Worm (Caenorhabditis elegans): Measurements from ENCODE around the gene srw-17.
"Not testable (repeated sequence)": the region's sequence is repeated elsewhere in the genome, so short reads cannot be mapped to it uniquely, and the experiment has no call there.

srw-17 gene

DNA sequence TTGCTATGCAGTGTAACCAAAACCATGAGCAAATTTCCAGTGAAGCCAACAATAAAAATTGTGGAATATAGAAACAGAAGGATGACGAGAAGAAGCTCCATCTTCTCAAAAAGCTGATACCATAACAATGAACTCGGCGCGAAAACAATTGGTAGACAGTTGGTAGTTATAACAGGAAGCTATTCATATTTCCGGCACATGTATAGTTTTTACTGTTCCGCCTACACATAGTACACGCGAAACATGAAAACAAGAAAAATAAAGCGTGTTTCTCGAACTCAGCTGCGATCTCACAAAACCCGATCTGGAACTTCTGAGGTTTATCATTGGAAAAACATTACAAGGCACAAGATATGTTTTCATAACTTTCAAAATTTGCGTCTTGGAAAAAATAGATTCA lies 17.8 kb downstream of the srw-17 start, which contains the start of gene srsx-37:
Gene srsx-37, minus strand, starts transcription at position 101 of the 400 bp plus-strand sequence.
- TF ChIP-seq C34F6.9 (tag; optimal IDR thresholded peaks at IDR 0.05) = no peak
- TF ChIP-seq ztf-11 (tag; optimal IDR thresholded peaks at IDR 0.05) = no peak
- TF ChIP-seq zag-1 (tag; optimal IDR thresholded peaks at IDR 0.05) = no peak
- TF ChIP-seq ceh-82 (tag; optimal IDR thresholded peaks at IDR 0.05) = no peak
- TF ChIP-seq nhr-12 (tag; optimal IDR thresholded peaks at IDR 0.05) = no peak
- TF ChIP-seq F13H6.1 (tag; optimal IDR thresholded peaks at IDR 0.05) = no peak
- no peak for TF ChIP-seq lin-13 (GFP tag; optimal IDR thresholded peaks at IDR 0.05)
- no peak for TF ChIP-seq ama-1 (optimal IDR thresholded peaks at IDR 0.05)
- no peak for TF ChIP-seq snpc-4 (tag; optimal IDR thresholded peaks at IDR 0.05)
- no peak for TF ChIP-seq sma-9 (GFP tag; optimal IDR thresholded peaks at IDR 0.05)
- no peak for TF ChIP-seq sma-9 (tag; optimal IDR thresholded peaks at IDR 0.05)
- no peak for TF ChIP-seq sem-4 (tag; optimal IDR thresholded peaks at IDR 0.05)

DNA sequence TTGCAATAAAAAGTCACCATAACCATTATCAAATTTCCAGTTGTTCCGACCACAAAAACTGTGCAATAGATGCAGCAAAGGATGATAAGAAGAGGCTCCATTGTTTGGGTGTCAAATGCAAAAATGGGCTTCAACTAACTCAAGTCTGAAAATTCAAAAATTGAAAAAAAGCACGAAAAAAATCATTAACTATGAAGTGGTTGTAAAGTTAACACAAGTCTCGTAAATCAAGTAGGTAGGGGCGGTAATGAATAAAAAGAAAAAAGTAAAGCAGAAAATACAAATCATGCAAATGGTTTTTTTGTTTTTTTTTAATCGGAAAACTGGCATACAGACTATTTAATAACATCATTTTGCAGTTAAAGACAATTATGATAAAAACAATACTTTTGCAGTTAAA lies 20.1 kb downstream of the srw-17 start, which contains the start of gene srsx-39:
Gene srsx-39, minus strand, starts transcription at position 101 of the 400 bp plus-strand sequence.
- not testable (repeated sequence) for TF ChIP-seq sem-4 (tag; optimal IDR thresholded peaks at IDR 0.05); ama-1 (optimal IDR thresholded peaks at IDR 0.05); elt-3 (tag; optimal IDR thresholded peaks at IDR 0.05)

DNA sequence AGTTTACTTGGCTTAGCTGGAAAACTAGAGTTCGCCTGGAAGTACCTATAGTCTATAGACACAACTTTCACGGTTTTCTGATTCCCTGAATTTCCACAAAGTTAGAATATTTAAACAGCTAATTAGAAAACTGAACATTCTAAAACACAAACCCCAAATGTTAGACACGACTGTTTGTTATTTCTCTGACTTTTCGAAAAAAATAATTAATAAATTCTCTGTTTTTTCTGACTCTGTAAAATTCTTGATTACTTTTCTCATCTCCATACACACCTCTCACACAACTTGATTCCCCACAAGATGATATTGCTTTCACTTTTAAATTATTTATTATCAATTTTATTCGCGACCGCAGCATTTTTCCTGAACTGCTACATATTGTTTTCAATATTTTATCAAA lies 23.3 kb downstream of the srw-17 start, which contains the start of gene srbc-75:
Gene srbc-75, plus strand, starts transcription at position 301 of the 400 bp plus-strand sequence.
- no peak for TF ChIP-seq lin-39 (tag; optimal IDR thresholded peaks at IDR 0.05)
- TF ChIP-seq lin-13 (GFP tag; optimal IDR thresholded peaks at IDR 0.05) = no peak
- no peak for TF ChIP-seq nhr-25 (tag; optimal IDR thresholded peaks at IDR 0.05)

DNA sequence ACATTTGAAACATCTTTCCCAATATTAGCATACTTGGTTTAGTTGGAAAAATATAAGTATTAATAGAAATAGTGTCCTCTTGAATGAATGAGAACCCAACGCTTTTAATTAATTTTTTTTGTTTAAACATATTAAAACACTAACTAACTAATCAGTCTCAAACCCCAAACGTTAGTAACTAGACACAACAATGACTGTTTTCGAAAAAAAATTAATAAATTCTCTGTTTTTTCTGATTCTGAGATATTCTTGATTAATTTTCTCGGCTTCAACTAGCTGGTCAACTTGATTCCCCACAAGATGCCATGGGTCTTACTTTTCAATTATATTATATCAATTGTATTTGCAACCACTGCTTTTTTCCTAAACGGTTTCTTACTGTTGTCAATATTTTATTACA lies 24.7 kb downstream of the srw-17 start, which contains the start of gene srbc-76:
Gene srbc-76, plus strand, starts transcription at position 301 of the 400 bp plus-strand sequence.
- TF ChIP-seq ztf-4 (tag; optimal IDR thresholded peaks at IDR 0.05) (no peak), fos-1 (tag; optimal IDR thresholded peaks at IDR 0.05) (no peak), sma-3 (GFP tag; optimal IDR thresholded peaks at IDR 0.05) (no peak), egl-27 (tag; optimal IDR thresholded peaks at IDR 0.05) (no peak), nhr-21 (tag; optimal IDR thresholded peaks at IDR 0.05) (no peak), snpc-4 (tag; optimal IDR thresholded peaks at IDR 0.05) (no peak), unc-62 (GFP tag; optimal IDR thresholded peaks at IDR 0.05) (no peak), elt-1 (tag; optimal IDR thresholded peaks at IDR 0.05) (no peak), ceh-16 (tag; optimal IDR thresholded peaks at IDR 0.05) (no peak), aly-2 (tag; optimal IDR thresholded peaks at IDR 0.05) (no peak), skn-1 (tag; optimal IDR thresholded peaks at IDR 0.05) (no peak), zag-1 (tag; optimal IDR thresholded peaks at IDR 0.05) (no peak), lin-39 (tag; optimal IDR thresholded peaks at IDR 0.05) (no peak), F13H6.1 (tag; optimal IDR thresholded peaks at IDR 0.05) (no peak), elt-3 (tag; optimal IDR thresholded peaks at IDR 0.05) (no peak)

DNA sequence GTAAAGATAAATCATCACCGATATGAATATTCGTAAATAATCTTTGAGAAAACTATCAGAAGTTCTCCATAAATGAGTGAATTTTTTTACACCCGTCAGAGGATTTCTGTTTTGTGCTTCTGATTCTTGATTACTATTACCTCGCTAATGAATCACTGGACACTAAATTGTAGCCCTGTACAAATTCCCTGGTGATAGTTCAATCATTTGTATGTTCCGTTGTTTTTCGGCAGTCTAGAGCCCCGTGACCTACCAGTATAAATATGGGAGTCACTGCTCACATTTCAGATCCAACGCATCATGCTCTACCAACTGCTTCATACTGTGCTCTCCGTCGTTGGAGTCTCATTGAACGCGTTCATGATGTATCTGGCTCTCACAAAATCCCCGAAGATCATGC lies 26.5 kb downstream of the srw-17 start, which contains the start of gene srd-28:
Gene srd-28, plus strand, starts transcription at position 301 of the 400 bp plus-strand sequence.
- not testable (repeated sequence) for TF ChIP-seq ama-1 (optimal IDR thresholded peaks at IDR 0.05); unc-39 (tag; optimal IDR thresholded peaks at IDR 0.05); mab-5 (tag; optimal IDR thresholded peaks at IDR 0.05)

DNA sequence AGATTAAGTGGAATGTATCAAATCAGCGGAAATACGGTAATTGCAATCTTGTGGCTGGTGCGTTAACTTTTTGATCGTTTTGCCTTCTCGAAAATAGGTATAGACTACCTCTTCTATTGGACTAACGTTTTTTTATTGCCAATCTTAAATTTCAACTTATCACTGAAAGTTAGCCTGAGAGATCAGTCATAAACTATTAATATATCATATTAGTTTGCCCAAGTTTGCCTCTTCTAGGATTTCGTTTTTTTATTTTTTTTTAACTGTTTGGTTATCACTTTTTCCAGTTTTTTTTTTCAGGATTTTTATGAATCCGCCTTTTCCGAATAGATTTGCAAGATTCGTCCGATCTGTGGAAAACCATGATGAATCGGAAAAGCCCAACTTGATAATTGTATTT lies 32.4 kb downstream of the srw-17 start, which contains the start of gene kin-30:
Gene kin-30, plus strand, starts transcription at position 301 of the 400 bp plus-strand sequence.
- TF ChIP-seq nhr-23 (tag; optimal IDR thresholded peaks at IDR 0.05) (no peak), skn-1 (tag; optimal IDR thresholded peaks at IDR 0.05) (no peak), unc-55 (GFP tag; optimal IDR thresholded peaks at IDR 0.05) (no peak), lin-13 (GFP tag; optimal IDR thresholded peaks at IDR 0.05) (no peak), R02D3.7 (tag; optimal IDR thresholded peaks at IDR 0.05) (no peak), fos-1 (tag; optimal IDR thresholded peaks at IDR 0.05) (no peak), sma-3 (GFP tag; optimal IDR thresholded peaks at IDR 0.05) (no peak), egl-27 (tag; optimal IDR thresholded peaks at IDR 0.05) (no peak)

DNA sequence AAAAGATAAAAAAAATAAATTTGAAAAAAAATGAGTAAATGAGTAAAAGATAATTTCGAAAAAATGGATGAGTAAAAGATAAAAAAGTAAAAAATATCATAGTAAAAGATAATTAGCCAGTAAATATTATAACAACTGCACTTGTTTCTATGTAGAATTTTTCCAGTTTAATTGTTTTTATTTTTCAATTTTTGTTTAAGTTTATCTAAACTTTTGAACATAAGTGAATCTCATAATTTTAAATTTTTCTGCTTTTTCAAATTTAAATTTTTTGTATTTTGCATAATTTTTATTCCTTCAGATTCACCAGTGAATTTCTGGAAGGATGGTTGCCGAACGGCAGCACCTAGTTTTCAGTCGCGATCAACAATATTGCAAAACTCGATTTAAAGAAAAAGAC lies 35.6 kb downstream of the srw-17 start, which contains the start of gene chil-12:
Gene chil-12, plus strand, starts transcription at position 301 of the 400 bp plus-strand sequence.
- no peak for TF ChIP-seq elt-3 (tag; optimal IDR thresholded peaks at IDR 0.05)
- TF ChIP-seq sma-9 (GFP tag; optimal IDR thresholded peaks at IDR 0.05) = no peak
- no peak for TF ChIP-seq sma-9 (tag; optimal IDR thresholded peaks at IDR 0.05)
- TF ChIP-seq nhr-11 (tag; optimal IDR thresholded peaks at IDR 0.05) = no peak
- TF ChIP-seq aly-2 (tag; optimal IDR thresholded peaks at IDR 0.05) = no peak
- TF ChIP-seq crh-2 (tag; optimal IDR thresholded peaks at IDR 0.05) = no peak
- no peak for TF ChIP-seq sma-3 (GFP tag; optimal IDR thresholded peaks at IDR 0.05)
- TF ChIP-seq Y55F3AM.14 (GFP tag; optimal IDR thresholded peaks at IDR 0.05) = no peak
- TF ChIP-seq ZK546.5 (tag; optimal IDR thresholded peaks at IDR 0.05) = no peak
- no peak for TF ChIP-seq mab-5 (tag; optimal IDR thresholded peaks at IDR 0.05)
- TF ChIP-seq F13H6.1 (tag; optimal IDR thresholded peaks at IDR 0.05) = no peak
- no peak for TF ChIP-seq skn-1 (tag; optimal IDR thresholded peaks at IDR 0.05)
- no peak for TF ChIP-seq nhr-23 (tag; optimal IDR thresholded peaks at IDR 0.05)
